Comparison of ENCODE assay signal across 1 fruit fly cellular context in genomic region chr3R:26072477-26072876, dm6.
TF ChIP-seq lines count a peak whose summit lies in the region.

No protein-coding gene starts in this region.

TF ChIP-seq in whole organism, embryonic, 481 proteins besides CTCF, POLR2A, EP300 and RAD21 (continued from another document and continues in another):
- peak; percentile 62 for TF ChIP-seq CG1603 (tag; optimal IDR thresholded peaks at IDR 0.05; lab: Kevin White, UChicago)
- TF ChIP-seq CG9437 (GFP tag; optimal IDR thresholded peaks at IDR 0.05; lab: Kevin White, UChicago): no peak
- no peak for TF ChIP-seq oc (tag; optimal IDR thresholded peaks at IDR 0.05; lab: Kevin White, UChicago)
- no peak for TF ChIP-seq CG31365 (tag; optimal IDR thresholded peaks at IDR 0.05; lab: Kevin White, UChicago)
- TF ChIP-seq dan (GFP tag; IDR thresholded peaks at IDR 0.05; lab: Robert Waterston, UW): no peak
- no peak for TF ChIP-seq CG10431 (GFP tag; optimal IDR thresholded peaks at IDR 0.05; lab: Kevin White, UChicago)
- TF ChIP-seq CG10366 (GFP tag; IDR thresholded peaks at IDR 0.05; lab: Robert Waterston, UW): peak; percentile 30; the same call in 1 of the 2 replicates
- no peak for TF ChIP-seq Dp (GFP tag; optimal IDR thresholded peaks at IDR 0.05; lab: Kevin White, UChicago)
- TF ChIP-seq CG4404 (GFP tag; IDR thresholded peaks at IDR 0.05; lab: Robert Waterston, UW): no peak
- no peak for TF ChIP-seq eyg (GFP tag; optimal IDR thresholded peaks at IDR 0.05; lab: Kevin White, UChicago)
- peak; percentile 31 for TF ChIP-seq CG4707 (GFP tag; optimal IDR thresholded peaks at IDR 0.05; lab: Kevin White, UChicago)
- TF ChIP-seq z (GFP tag; IDR thresholded peaks at IDR 0.05; lab: Robert Waterston, UW): no peak
- TF ChIP-seq sim (GFP tag; IDR thresholded peaks at IDR 0.05; lab: Robert Waterston, UW): no peak
- TF ChIP-seq Elba2 (GFP tag; optimal IDR thresholded peaks at IDR 0.05; lab: Kevin White, UChicago): no peak
- TF ChIP-seq ATbp (GFP tag; optimal IDR thresholded peaks at IDR 0.05; lab: Kevin White, UChicago): peak; percentile 26
- no peak for TF ChIP-seq zen2 (GFP tag; IDR thresholded peaks at IDR 0.05; lab: Robert Waterston, UW; ENCODE audit: partially characterized antibody)
- no peak for TF ChIP-seq maf-S (GFP tag; optimal IDR thresholded peaks at IDR 0.05; lab: Kevin White, UChicago)
- TF ChIP-seq CG5953 (GFP tag; IDR thresholded peaks at IDR 0.05; lab: Robert Waterston, UW): peak; percentile 45; the same call in 1 of the 2 replicates
- no peak for TF ChIP-seq Adf1 (GFP tag; IDR thresholded peaks at IDR 0.05; lab: Robert Waterston, UW)
- no peak for TF ChIP-seq CG17612 (GFP tag; IDR thresholded peaks at IDR 0.05; lab: Robert Waterston, UW)
- TF ChIP-seq ssp (GFP tag; IDR thresholded peaks at IDR 0.05; lab: Robert Waterston, UW): 0 out of 2 replicates have a peak, but pooled peaks have one; percentile 7
- no peak for TF ChIP-seq pfk (GFP tag; optimal IDR thresholded peaks at IDR 0.05; lab: Kevin White, UChicago)
- TF ChIP-seq lab (GFP tag; optimal IDR thresholded peaks at IDR 0.05; lab: Kevin White, UChicago): no peak
- TF ChIP-seq p53 (GFP tag; optimal IDR thresholded peaks at IDR 0.05; lab: Kevin White, UChicago): no peak
- TF ChIP-seq D19B (GFP tag; optimal IDR thresholded peaks at IDR 0.05; lab: Kevin White, UChicago): no peak
- TF ChIP-seq jumu (GFP tag; optimal IDR thresholded peaks at IDR 0.05; lab: Kevin White, UChicago): no peak
- TF ChIP-seq CG12391 (tag; optimal IDR thresholded peaks at IDR 0.05; lab: Kevin White, UChicago): peak; percentile 20
- TF ChIP-seq CG1792 (GFP tag; optimal IDR thresholded peaks at IDR 0.05; lab: Kevin White, UChicago): no peak
- TF ChIP-seq CG4282 (GFP tag; optimal IDR thresholded peaks at IDR 0.05; lab: Kevin White, UChicago): no peak
- peak; percentile 10 for TF ChIP-seq gsb-n (tag; optimal IDR thresholded peaks at IDR 0.05; lab: Kevin White, UChicago)
- no peak for TF ChIP-seq ind (GFP tag; optimal IDR thresholded peaks at IDR 0.05; lab: Kevin White, UChicago)
- TF ChIP-seq Dll (GFP tag; IDR thresholded peaks at IDR 0.05; lab: Robert Waterston, UW; ENCODE audit: partially characterized antibody): no peak
- TF ChIP-seq disco-r (GFP tag; optimal IDR thresholded peaks at IDR 0.05; lab: Kevin White, UChicago): no peak
- TF ChIP-seq tgo (GFP tag; IDR thresholded peaks at IDR 0.05; lab: Robert Waterston, UW): peak; percentile 49; the same call in 2 of the 3 replicates
- TF ChIP-seq CG4328 (GFP tag; optimal IDR thresholded peaks at IDR 0.05; lab: Kevin White, UChicago): no peak
- TF ChIP-seq HLH4C (GFP tag; IDR thresholded peaks at IDR 0.05; lab: Robert Waterston, UW; ENCODE audit: partially characterized antibody): no peak
- peak; percentile 37; the same call in 1 of the 2 replicates for TF ChIP-seq Rx (GFP tag; IDR thresholded peaks at IDR 0.05; lab: Robert Waterston, UW)
- no peak for TF ChIP-seq eve (GFP tag; optimal IDR thresholded peaks at IDR 0.05; lab: Kevin White, UChicago)
- TF ChIP-seq row (GFP tag; IDR thresholded peaks at IDR 0.05; lab: Robert Waterston, UW): peak; percentile 48; the same call in 1 of the 3 replicates
- TF ChIP-seq nmo (GFP tag; optimal IDR thresholded peaks at IDR 0.05; lab: Kevin White, UChicago): peak; percentile 32
- TF ChIP-seq ci (GFP tag; IDR thresholded peaks at IDR 0.05; lab: Robert Waterston, UW): peak; percentile 79
- no peak for TF ChIP-seq chm (GFP tag; IDR thresholded peaks at IDR 0.05; lab: Robert Waterston, UW)
- no peak for TF ChIP-seq caup (GFP tag; optimal IDR thresholded peaks at IDR 0.05; lab: Kevin White, UChicago; ENCODE audit: severe bottlenecking)
- no peak for TF ChIP-seq Dip3 (GFP tag; optimal IDR thresholded peaks at IDR 0.05; lab: Kevin White, UChicago)
- TF ChIP-seq Gsc (GFP tag; IDR thresholded peaks at IDR 0.05; lab: Robert Waterston, UW): no peak
- no peak for TF ChIP-seq Dek (tag; optimal IDR thresholded peaks at IDR 0.05; lab: Kevin White, UChicago)
- TF ChIP-seq Fer2 (tag; optimal IDR thresholded peaks at IDR 0.05; lab: Kevin White, UChicago): no peak
- TF ChIP-seq CG12299 (tag; optimal IDR thresholded peaks at IDR 0.05; lab: Kevin White, UChicago): no peak
- TF ChIP-seq CrebB (tag; optimal IDR thresholded peaks at IDR 0.05; lab: Kevin White, UChicago): no peak
- no peak for TF ChIP-seq CG3847 (GFP tag; IDR thresholded peaks at IDR 0.05; lab: Robert Waterston, UW)
- no peak for TF ChIP-seq D (optimal IDR thresholded peaks at IDR 0.05; lab: Kevin White, UChicago)
- TF ChIP-seq D (GFP tag; optimal IDR thresholded peaks at IDR 0.05; lab: Kevin White, UChicago): peak; percentile 25
- peak; percentile 57 for TF ChIP-seq CG6689 (GFP tag; IDR thresholded peaks at IDR 0.05; lab: Robert Waterston, UW)
- peak; percentile 26; the same call in 1 of the 2 replicates for TF ChIP-seq Ada2b (GFP tag; IDR thresholded peaks at IDR 0.05; lab: Robert Waterston, UW)
- TF ChIP-seq CG2875 (GFP tag; optimal IDR thresholded peaks at IDR 0.05; lab: Kevin White, UChicago): no peak
- TF ChIP-seq pros (GFP tag; optimal IDR thresholded peaks at IDR 0.05; lab: Kevin White, UChicago): no peak
- TF ChIP-seq CG16863 (GFP tag; optimal IDR thresholded peaks at IDR 0.05; lab: Kevin White, UChicago): no peak
- TF ChIP-seq MBD-R2 (GFP tag; IDR thresholded peaks at IDR 0.05; lab: Robert Waterston, UW): no peak
- no peak for TF ChIP-seq Vsx1 (GFP tag; optimal IDR thresholded peaks at IDR 0.05; lab: Kevin White, UChicago)
- no peak for TF ChIP-seq CG8281 (tag; optimal IDR thresholded peaks at IDR 0.05; lab: Kevin White, UChicago)
- TF ChIP-seq CG6813 (GFP tag; optimal IDR thresholded peaks at IDR 0.05; lab: Kevin White, UChicago): no peak
- no peak for TF ChIP-seq CG18764 (GFP tag; optimal IDR thresholded peaks at IDR 0.05; lab: Kevin White, UChicago)
- TF ChIP-seq gem (tag; optimal IDR thresholded peaks at IDR 0.05; lab: Kevin White, UChicago): peak; percentile 51
- no peak for TF ChIP-seq Deaf1 (tag; optimal IDR thresholded peaks at IDR 0.05; lab: Kevin White, UChicago)
- peak; percentile 39 for TF ChIP-seq CG11504 (tag; optimal IDR thresholded peaks at IDR 0.05; lab: Kevin White, UChicago)
- TF ChIP-seq CG12659 (GFP tag; optimal IDR thresholded peaks at IDR 0.05; lab: Kevin White, UChicago): no peak
- TF ChIP-seq CG33557 (GFP tag; optimal IDR thresholded peaks at IDR 0.05; lab: Kevin White, UChicago): no peak
- no peak for TF ChIP-seq Tbp (GFP tag; optimal IDR thresholded peaks at IDR 0.05; lab: Kevin White, UChicago)
- TF ChIP-seq Sox102F (GFP tag; optimal IDR thresholded peaks at IDR 0.05; lab: Kevin White, UChicago): peak; percentile 55
- TF ChIP-seq CG16815 (GFP tag; optimal IDR thresholded peaks at IDR 0.05; lab: Kevin White, UChicago): no peak
- no peak for TF ChIP-seq seq (GFP tag; IDR thresholded peaks at IDR 0.05; lab: Robert Waterston, UW)
- no peak for TF ChIP-seq Sox100B (GFP tag; optimal IDR thresholded peaks at IDR 0.05; lab: Kevin White, UChicago)
- TF ChIP-seq crp (GFP tag; optimal IDR thresholded peaks at IDR 0.05; lab: Kevin White, UChicago): no peak
- 0 out of 3 replicates have a peak, but pooled peaks have one; percentile 26 for TF ChIP-seq CG11456 (GFP tag; IDR thresholded peaks at IDR 0.05; lab: Robert Waterston, UW)
- TF ChIP-seq CG8089 (GFP tag; optimal IDR thresholded peaks at IDR 0.05; lab: Kevin White, UChicago): no peak
- peak; percentile 24; the same call in 1 of the 2 replicates for TF ChIP-seq CG31441 (GFP tag; IDR thresholded peaks at IDR 0.05; lab: Robert Waterston, UW)
- peak; percentile 10 for TF ChIP-seq Hsf (GFP tag; optimal IDR thresholded peaks at IDR 0.05; lab: Kevin White, UChicago)
- TF ChIP-seq CkIIα-i1 (GFP tag; IDR thresholded peaks at IDR 0.05; lab: Robert Waterston, UW): no peak
- TF ChIP-seq CG17385 (GFP tag; optimal IDR thresholded peaks at IDR 0.05; lab: Kevin White, UChicago): no peak
- no peak for TF ChIP-seq aop (GFP tag; IDR thresholded peaks at IDR 0.05; lab: Robert Waterston, UW)
- peak; percentile 35; the same call in 1 of the 2 replicates for TF ChIP-seq peb (GFP tag; IDR thresholded peaks at IDR 0.05; lab: Robert Waterston, UW)
- TF ChIP-seq CG33213 (GFP tag; optimal IDR thresholded peaks at IDR 0.05; lab: Kevin White, UChicago): no peak
- TF ChIP-seq tio (GFP tag; optimal IDR thresholded peaks at IDR 0.05; lab: Kevin White, UChicago): no peak
- no peak for TF ChIP-seq yki (optimal IDR thresholded peaks at IDR 0.05; lab: Kevin White, UChicago)
- no peak for TF ChIP-seq CG3065 (GFP tag; optimal IDR thresholded peaks at IDR 0.05; lab: Kevin White, UChicago)
- TF ChIP-seq CG11085 (GFP tag; IDR thresholded peaks at IDR 0.05; lab: Robert Waterston, UW): no peak
- no peak for TF ChIP-seq CG3838 (GFP tag; optimal IDR thresholded peaks at IDR 0.05; lab: Kevin White, UChicago)
- TF ChIP-seq Hr3 (GFP tag; optimal IDR thresholded peaks at IDR 0.05; lab: Kevin White, UChicago): no peak
- TF ChIP-seq chif (GFP tag; optimal IDR thresholded peaks at IDR 0.05; lab: Kevin White, UChicago): peak; percentile 36 to 38
- TF ChIP-seq CG32767 (GFP tag; IDR thresholded peaks at IDR 0.05; lab: Robert Waterston, UW): no peak
- TF ChIP-seq Poxn (GFP tag; IDR thresholded peaks at IDR 0.05; lab: Robert Waterston, UW): no peak
- peak; percentile 34 for TF ChIP-seq CG14667 (GFP tag; IDR thresholded peaks at IDR 0.05; lab: Robert Waterston, UW)
- no peak for TF ChIP-seq CG11093 (GFP tag; IDR thresholded peaks at IDR 0.05; lab: Robert Waterston, UW)
- TF ChIP-seq otp (GFP tag; IDR thresholded peaks at IDR 0.05; lab: Robert Waterston, UW): 0 out of 3 replicates have a peak, but pooled peaks have one; percentile 22
- no peak for TF ChIP-seq hkb (optimal IDR thresholded peaks at IDR 0.05; lab: Kevin White, UChicago)
- TF ChIP-seq hkb (GFP tag; IDR thresholded peaks at IDR 0.05; lab: Robert Waterston, UW): 0 out of 2 replicates have a peak, but pooled peaks have one; percentile 42
- TF ChIP-seq twi (tag; optimal IDR thresholded peaks at IDR 0.05; lab: Kevin White, UChicago): no peak
- TF ChIP-seq mirr (GFP tag; optimal IDR thresholded peaks at IDR 0.05; lab: Kevin White, UChicago): no peak
- no peak for TF ChIP-seq CG14014 (GFP tag; IDR thresholded peaks at IDR 0.05; lab: Robert Waterston, UW)
- no peak for TF ChIP-seq Doc2 (GFP tag; IDR thresholded peaks at IDR 0.05; lab: Robert Waterston, UW)
- TF ChIP-seq CG3407 (GFP tag; optimal IDR thresholded peaks at IDR 0.05; lab: Kevin White, UChicago): peak; percentile 5
- no peak for TF ChIP-seq CG1024 (GFP tag; IDR thresholded peaks at IDR 0.05; lab: Robert Waterston, UW)
- no peak for TF ChIP-seq nau (GFP tag; optimal IDR thresholded peaks at IDR 0.05; lab: Kevin White, UChicago)
- TF ChIP-seq ro (GFP tag; IDR thresholded peaks at IDR 0.05; lab: Robert Waterston, UW): no peak
- 0 out of 2 replicates have a peak, but pooled peaks have one; percentile 15 for TF ChIP-seq sens-2 (GFP tag; IDR thresholded peaks at IDR 0.05; lab: Robert Waterston, UW)
- TF ChIP-seq Bdp1 (GFP tag; optimal IDR thresholded peaks at IDR 0.05; lab: Kevin White, UChicago): no peak
- no peak for TF ChIP-seq CG15696 (tag; optimal IDR thresholded peaks at IDR 0.05; lab: Kevin White, UChicago)
- peak; percentile 29; the same call in 1 of the 2 replicates for TF ChIP-seq E2f1 (GFP tag; IDR thresholded peaks at IDR 0.05; lab: Robert Waterston, UW)
- no peak for TF ChIP-seq NC2β (GFP tag; optimal IDR thresholded peaks at IDR 0.05; lab: Kevin White, UChicago)
- peak; percentile 51 for TF ChIP-seq dmrt11E (tag; optimal IDR thresholded peaks at IDR 0.05; lab: Kevin White, UChicago)
- no peak for TF ChIP-seq CG2889 (GFP tag; IDR thresholded peaks at IDR 0.05; lab: Robert Waterston, UW)
- TF ChIP-seq Lpt (GFP tag; optimal IDR thresholded peaks at IDR 0.05; lab: Kevin White, UChicago): no peak
- TF ChIP-seq unc-4 (GFP tag; IDR thresholded peaks at IDR 0.05; lab: Robert Waterston, UW; ENCODE audit: partially characterized antibody): no peak
- TF ChIP-seq Abd-B (GFP tag; optimal IDR thresholded peaks at IDR 0.05; lab: Kevin White, UChicago): no peak
- TF ChIP-seq usp (GFP tag; optimal IDR thresholded peaks at IDR 0.05; lab: Kevin White, UChicago): no peak
- no peak for TF ChIP-seq CG12744 (GFP tag; optimal IDR thresholded peaks at IDR 0.05; lab: Kevin White, UChicago)
- 0 out of 3 replicates have a peak, but pooled peaks have one; percentile 47 for TF ChIP-seq CG34422 (GFP tag; IDR thresholded peaks at IDR 0.05; lab: Robert Waterston, UW)
- TF ChIP-seq CG34376 (GFP tag; optimal IDR thresholded peaks at IDR 0.05; lab: Kevin White, UChicago): no peak
- TF ChIP-seq ap (GFP tag; IDR thresholded peaks at IDR 0.05; lab: Robert Waterston, UW): peak; percentile 34; the same call in 1 of the 2 replicates
- TF ChIP-seq pzg (GFP tag; optimal IDR thresholded peaks at IDR 0.05; lab: Kevin White, UChicago): no peak
- TF ChIP-seq CG5245 (GFP tag; optimal IDR thresholded peaks at IDR 0.05; lab: Kevin White, UChicago): no peak
- no peak for TF ChIP-seq CG4820 (GFP tag; optimal IDR thresholded peaks at IDR 0.05; lab: Kevin White, UChicago)
- TF ChIP-seq scrt (GFP tag; optimal IDR thresholded peaks at IDR 0.05; lab: Kevin White, UChicago): no peak
- no peak for TF ChIP-seq Dfd (GFP tag; optimal IDR thresholded peaks at IDR 0.05; lab: Kevin White, UChicago)
- TF ChIP-seq ato (GFP tag; IDR thresholded peaks at IDR 0.05; lab: Robert Waterston, UW; ENCODE audit: partially characterized antibody): no peak
- TF ChIP-seq CG17328 (GFP tag; IDR thresholded peaks at IDR 0.05; lab: Robert Waterston, UW): peak; percentile 69
- TF ChIP-seq cas (GFP tag; IDR thresholded peaks at IDR 0.05; lab: Robert Waterston, UW): no peak
- TF ChIP-seq exex (tag; optimal IDR thresholded peaks at IDR 0.05; lab: Kevin White, UChicago): no peak
- no peak for TF ChIP-seq CG2116 (GFP tag; optimal IDR thresholded peaks at IDR 0.05; lab: Kevin White, UChicago)
- no peak for TF ChIP-seq fu2 (GFP tag; optimal IDR thresholded peaks at IDR 0.05; lab: Kevin White, UChicago)
- TF ChIP-seq CG13775 (GFP tag; optimal IDR thresholded peaks at IDR 0.05; lab: Kevin White, UChicago): no peak
- TF ChIP-seq CG10543 (GFP tag; optimal IDR thresholded peaks at IDR 0.05; lab: Kevin White, UChicago): no peak
- no peak for TF ChIP-seq Atf6 (GFP tag; IDR thresholded peaks at IDR 0.05; lab: Robert Waterston, UW)
- no peak for TF ChIP-seq CG12942 (GFP tag; optimal IDR thresholded peaks at IDR 0.05; lab: Kevin White, UChicago)
- no peak for TF ChIP-seq esg (GFP tag; conservative IDR thresholded peaks at IDR 0.05; lab: Robert Waterston, UW)
- peak; percentile 26 for TF ChIP-seq phol (tag; optimal IDR thresholded peaks at IDR 0.05; lab: Kevin White, UChicago)
